Fruit fly (Drosophila melanogaster) whole organism, prepupa: ENCODE measurements around the gene CG6470.

Source experiments
- Blimp-1 ChIP-seq: fragments of 200-800 bp; sonication (Bioruptor generic); optimal IDR thresholded peaks from 3 replicates; lab custom pipeline; 2017; ENCODE audit warnings: missing biosample characterization, missing genetic modification characterization, mild to moderate bottlenecking, moderate library complexity, missing genetic modification reagents
- CG10631 ChIP-seq: fragments of 200-800 bp; sonication (Bioruptor generic); optimal IDR thresholded peaks from 2 replicates; lab custom pipeline; 2016; ENCODE audit warnings: missing biosample characterization, missing genetic modification characterization
- CG10669 ChIP-seq: fragments of 200-800 bp; sonication (Bioruptor generic); optimal IDR thresholded peaks from 3 replicates; lab custom pipeline; 2018; ENCODE audit warnings: missing biosample characterization, mild to moderate bottlenecking, missing genetic modification characterization, moderate library complexity
- CG11294 ChIP-seq: fragments of 200-800 bp; sonication (Bioruptor generic); IDR thresholded peaks from 2 replicates; pipeline ENCODE4 v1.3.6; 2022; ENCODE audit warnings: missing biosample characterization, missing genetic modification characterization
- CG11902 ChIP-seq: fragments of 200-800 bp; sonication (Bioruptor generic); optimal IDR thresholded peaks from 3 replicates; lab custom pipeline; 2016; ENCODE audit warnings: missing biosample characterization, missing genetic modification characterization
- CG15336 ChIP-seq: fragments of 200-800 bp; sonication (Bioruptor generic); IDR thresholded peaks from 2 replicates; pipeline ENCODE4 v1.3.6; 2022; ENCODE audit warnings: missing biosample characterization, missing genetic modification characterization
- CG1621 ChIP-seq: fragments of 200-800 bp; sonication (Bioruptor generic); optimal IDR thresholded peaks from 3 replicates; lab custom pipeline; 2018; ENCODE audit warnings: missing biosample characterization, mild to moderate bottlenecking, missing genetic modification characterization
- CG16779 ChIP-seq: fragments of 200-800 bp; sonication (Bioruptor generic); optimal IDR thresholded peaks from 3 replicates; lab custom pipeline; 2017; ENCODE audit warnings: missing biosample characterization, mild to moderate bottlenecking, missing genetic modification characterization
- CG3032 ChIP-seq: fragments of 200-800 bp; optimal IDR thresholded peaks from 2 replicates; lab custom pipeline; 2019; ENCODE audit warnings: missing biosample characterization, mild to moderate bottlenecking, missing genetic modification characterization, moderate library complexity
- CG31627 ChIP-seq: fragments of 200-800 bp; sonication (Bioruptor generic); optimal IDR thresholded peaks from 3 replicates; lab custom pipeline; 2016; ENCODE audit warnings: missing biosample characterization, missing genetic modification characterization
- CG32006 ChIP-seq: fragments of 200-800 bp; sonication (Bioruptor generic); optimal IDR thresholded peaks from 3 replicates; lab custom pipeline; 2017; ENCODE audit warnings: missing biosample characterization, mild to moderate bottlenecking, missing genetic modification characterization
- CG34406 ChIP-seq: fragments of 200-800 bp; sonication (Bioruptor generic); optimal IDR thresholded peaks from 3 replicates; lab custom pipeline; 2016; ENCODE audit warnings: missing biosample characterization, missing genetic modification characterization
- CG3919 ChIP-seq: fragments of 200-800 bp; sonication (Bioruptor generic); optimal IDR thresholded peaks from 3 replicates; lab custom pipeline; 2016; ENCODE audit warnings: missing biosample characterization, missing genetic modification characterization
- CG4318 ChIP-seq: fragments of 200-800 bp; sonication (Bioruptor generic); optimal IDR thresholded peaks from 3 replicates; lab custom pipeline; 2017; ENCODE audit warnings: missing biosample characterization, mild to moderate bottlenecking, missing genetic modification characterization
- CG6163 ChIP-seq: fragments of 200-800 bp; sonication (Bioruptor generic); IDR thresholded peaks from 3 replicates; pipeline ENCODE4 v1.3.6; 2022; ENCODE audit warnings: missing biosample characterization, missing genetic modification characterization
- CG6808 ChIP-seq: fragments of 200-800 bp; sonication (Bioruptor generic); optimal IDR thresholded peaks from 3 replicates; lab custom pipeline; 2017; ENCODE audit warnings: missing biosample characterization, missing genetic modification characterization, mild to moderate bottlenecking, moderate library complexity, missing genetic modification reagents
- CG6854 ChIP-seq: fragments of 200-800 bp; sonication (Bioruptor generic); optimal IDR thresholded peaks from 2 replicates; lab custom pipeline; 2017; ENCODE audit warnings: missing biosample characterization, mild to moderate bottlenecking, missing genetic modification characterization
- CG7368 ChIP-seq: fragments of 200-800 bp; sonication (Bioruptor generic); optimal IDR thresholded peaks from 3 replicates; lab custom pipeline; 2016; ENCODE audit warnings: missing biosample characterization, missing genetic modification characterization
- CG8119 ChIP-seq: fragments of 200-800 bp; sonication (Bioruptor generic); IDR thresholded peaks from 3 replicates; pipeline ENCODE4 v1.3.6; 2022; ENCODE audit warnings: missing biosample characterization, missing genetic modification characterization
- CG8319 ChIP-seq: fragments of 200-800 bp; sonication (Bioruptor generic); optimal IDR thresholded peaks from 3 replicates; lab custom pipeline; 2016; ENCODE audit warnings: missing biosample characterization, missing genetic modification characterization
- CG8632 ChIP-seq: fragments of 200-800 bp; sonication (Bioruptor generic); optimal IDR thresholded peaks from 3 replicates; lab custom pipeline; 2016; ENCODE audit warnings: missing biosample characterization, missing genetic modification characterization
- CG9139 ChIP-seq: fragments of 200-800 bp; sonication (Bioruptor generic); optimal IDR thresholded peaks from 3 replicates; lab custom pipeline; 2017; ENCODE audit warnings: missing biosample characterization, mild to moderate bottlenecking, missing genetic modification characterization
- Eip78C ChIP-seq: fragments of 200-800 bp; sonication (Bioruptor generic); peaks from one replicate; lab custom pipeline; 2016; ENCODE audit warnings: missing biosample characterization, missing genetic modification characterization
- Eip93F ChIP-seq: fragments of 200-800 bp; sonication (Bioruptor generic); optimal IDR thresholded peaks from 2 replicates; lab custom pipeline; 2016; ENCODE audit warnings: missing biosample characterization, mild to moderate bottlenecking, missing genetic modification characterization
- Ets21C ChIP-seq: fragments of 200-800 bp; sonication (Bioruptor generic); optimal IDR thresholded peaks from 3 replicates; lab custom pipeline; 2016; ENCODE audit warnings: missing biosample characterization, missing genetic modification characterization
- Ets96B ChIP-seq: fragments of 200-800 bp; optimal IDR thresholded peaks from 2 replicates; lab custom pipeline; 2019; ENCODE audit warnings: missing biosample characterization, mild to moderate bottlenecking, missing genetic modification characterization, moderate library complexity
- Gug ChIP-seq: fragments of 200-800 bp; sonication (Bioruptor generic); IDR thresholded peaks from 2 replicates; pipeline ENCODE4 v1.3.6; 2022; ENCODE audit warnings: missing biosample characterization, missing genetic modification characterization
- Hr38 ChIP-seq: sonication (Bioruptor generic); optimal IDR thresholded peaks from 2 replicates; lab custom pipeline; 2016; ENCODE audit warnings: missing biosample characterization, missing genetic modification characterization
- Hr39 ChIP-seq: fragments of 200-800 bp; sonication (Bioruptor generic); optimal IDR thresholded peaks from 2 replicates; lab custom pipeline; 2016; ENCODE audit warnings: missing biosample characterization, missing genetic modification characterization
- Hr4 ChIP-seq: fragments of 200-800 bp; sonication (Bioruptor generic); optimal IDR thresholded peaks from 3 replicates; lab custom pipeline; 2016; ENCODE audit warnings: missing biosample characterization, missing genetic modification characterization
- Lpt ChIP-seq: fragments of 200-800 bp; sonication (Bioruptor generic); optimal IDR thresholded peaks from 3 replicates; lab custom pipeline; 2016; ENCODE audit warnings: missing biosample characterization, missing genetic modification characterization
- OdsH ChIP-seq: fragments of 200-800 bp; sonication (Bioruptor generic); optimal IDR thresholded peaks from 3 replicates; lab custom pipeline; 2016; ENCODE audit warnings: missing biosample characterization, missing genetic modification characterization
- Smox ChIP-seq: fragments of 200-800 bp; sonication (Bioruptor generic); optimal IDR thresholded peaks from 3 replicates; lab custom pipeline; 2016; ENCODE audit warnings: missing biosample characterization, missing genetic modification characterization
- Sox102F ChIP-seq: fragments of 200-800 bp; sonication (Bioruptor generic); optimal IDR thresholded peaks from 2 replicates; lab custom pipeline; 2016; ENCODE audit warnings: missing biosample characterization, mild to moderate bottlenecking, missing genetic modification characterization
- Sox14 ChIP-seq: fragments of 200-800 bp; sonication (Bioruptor generic); optimal IDR thresholded peaks from 3 replicates; lab custom pipeline; 2016; ENCODE audit warnings: missing biosample characterization, missing genetic modification characterization
- achi ChIP-seq: fragments of 200-800 bp; sonication (Bioruptor generic); optimal IDR thresholded peaks from 3 replicates; lab custom pipeline; 2016; ENCODE audit warnings: missing biosample characterization, missing genetic modification characterization
- acj6 ChIP-seq: fragments of 200-800 bp; sonication (Bioruptor generic); optimal IDR thresholded peaks from 3 replicates; lab custom pipeline; 2016; ENCODE audit warnings: missing biosample characterization, missing genetic modification characterization
- dsx ChIP-seq: fragments of 200-800 bp; optimal IDR thresholded peaks from 3 replicates; lab custom pipeline; 2019; ENCODE audit warnings: missing biosample characterization, mild to moderate bottlenecking, missing genetic modification characterization, moderate library complexity; ENCODE audit not compliant: poor library complexity, severe bottlenecking
- eg ChIP-seq: fragments of 200-800 bp; sonication (Bioruptor generic); IDR thresholded peaks from 3 replicates; pipeline ENCODE4 v1.3.6; 2022; ENCODE audit warnings: missing biosample characterization, missing genetic modification characterization
- fd59A ChIP-seq: fragments of 200-800 bp; sonication (Bioruptor generic); optimal IDR thresholded peaks from 2 replicates; lab custom pipeline; 2017; ENCODE audit warnings: missing biosample characterization, mild to moderate bottlenecking, missing genetic modification characterization, missing genetic modification reagents
- fd85E ChIP-seq: fragments of 200-800 bp; sonication (Bioruptor generic); optimal IDR thresholded peaks from 3 replicates; lab custom pipeline; 2016; ENCODE audit warnings: missing biosample characterization, missing genetic modification characterization
- fkh ChIP-seq: fragments of 200-800 bp; sonication (Bioruptor generic); optimal IDR thresholded peaks from 3 replicates; lab custom pipeline; 2017; ENCODE audit warnings: missing biosample characterization, mild to moderate bottlenecking, missing genetic modification characterization, moderate library complexity
- lz ChIP-seq: fragments of 200-800 bp; sonication (Bioruptor generic); optimal IDR thresholded peaks from 3 replicates; lab custom pipeline; 2016; ENCODE audit warnings: missing biosample characterization, missing genetic modification characterization
- net ChIP-seq: fragments of 200-800 bp; sonication (Bioruptor generic); optimal IDR thresholded peaks from 3 replicates; lab custom pipeline; 2016; ENCODE audit warnings: missing biosample characterization, missing genetic modification characterization
- pdm3 ChIP-seq: fragments of 200-800 bp; sonication (Bioruptor generic); optimal IDR thresholded peaks from 3 replicates; lab custom pipeline; 2016; ENCODE audit warnings: missing biosample characterization, missing genetic modification characterization
- salr ChIP-seq, 2 experiments: fragments of 200-800 bp; sonication (Bioruptor generic); optimal IDR thresholded peaks; 3 replicates each; lab custom pipeline; 2016 to 2018; ENCODE audit warnings: missing biosample characterization in 2 of 2, missing genetic modification characterization in 2 of 2, mild to moderate bottlenecking in 1 of 2
- spab ChIP-seq: fragments of 200-800 bp; sonication (Bioruptor generic); optimal IDR thresholded peaks from 2 replicates; lab custom pipeline; 2017; ENCODE audit warnings: missing biosample characterization, mild to moderate bottlenecking, missing genetic modification characterization, missing genetic modification reagents
- svp ChIP-seq: fragments of 200-800 bp; sonication (Bioruptor generic); peaks from one replicate; lab custom pipeline; 2016; ENCODE audit warnings: missing biosample characterization, missing genetic modification characterization
- vri ChIP-seq: fragments of 200-800 bp; sonication (Bioruptor generic); optimal IDR thresholded peaks from 3 replicates; lab custom pipeline; 2016; ENCODE audit warnings: missing biosample characterization, mild to moderate bottlenecking, missing genetic modification characterization

The CG6470 gene

dm6 chrX:18489509-18489908 lies 25.2 kb downstream of the CG6470 start, which contains the start of gene CG15046 (continued):
- no peak for TF ChIP-seq Sox102F (GFP tag; lab: Kevin White, UChicago)
- TF ChIP-seq Lpt (GFP tag; lab: Kevin White, UChicago) = no peak
- TF ChIP-seq fd85E (GFP tag; lab: Kevin White, UChicago) = no peak
- no peak for TF ChIP-seq CG6808 (GFP tag; lab: Kevin White, UChicago)
- TF ChIP-seq CG10669 (GFP tag; lab: Kevin White, UChicago) = no peak
- no peak for TF ChIP-seq CG6854 (GFP tag; lab: Kevin White, UChicago)
- TF ChIP-seq CG16779 (tag; lab: Kevin White, UChicago) = no peak
- TF ChIP-seq svp (GFP tag; lab: Kevin White, UChicago) = peak; percentile 56
- TF ChIP-seq CG9139 = no peak
- TF ChIP-seq CG8319 (GFP tag; lab: Kevin White, UChicago) = no peak
- TF ChIP-seq, all 60 proteins: peak for 7

- TF ChIP-seq Gug (GFP tag; lab: Robert Waterston, UW) (no peak), Sox14 (GFP tag; lab: Kevin White, UChicago) (no peak), spab (GFP tag; lab: Kevin White, UChicago) (no peak), Eip78C (no peak), lz (no peak), acj6 (no peak), CG15336 (no peak), CG6854 (GFP tag; lab: Kevin White, UChicago) (no peak), CG11294 (GFP tag; lab: Robert Waterston, UW) (no peak; the same call in 1 of the 2 replicates), Hr4 (GFP tag; lab: Kevin White, UChicago) (peak; percentile 26), CG3032 (tag; lab: Kevin White, UChicago) (no peak), CG31627 (GFP tag; lab: Kevin White, UChicago) (no peak), CG9139 (peak; percentile 20), Hr38 (no peak), CG8632 (no peak), CG4318 (GFP tag; lab: Kevin White, UChicago) (no peak), salr (GFP tag; optimal IDR thresholded peaks at IDR 0.05; lab: Kevin White, UChicago) (no peak), net (GFP tag; lab: Kevin White, UChicago) (peak; percentile 12), eg (GFP tag; lab: Robert Waterston, UW) (no peak), CG8319 (GFP tag; lab: Kevin White, UChicago) (no peak), vri (GFP tag; lab: Kevin White, UChicago) (no peak), fkh (GFP tag; lab: Kevin White, UChicago) (no peak), Eip93F (GFP tag; lab: Kevin White, UChicago) (no peak), CG34406 (GFP tag; lab: Kevin White, UChicago) (peak; percentile 2), svp (GFP tag; lab: Kevin White, UChicago) (peak; percentile 98), CG32006 (GFP tag; lab: Kevin White, UChicago) (peak; percentile 41), CG7368 (GFP tag; lab: Kevin White, UChicago) (no peak), CG1621 (tag; lab: Kevin White, UChicago) (peak; percentile 67), fd85E (GFP tag; lab: Kevin White, UChicago) (no peak), CG10631 (GFP tag; lab: Kevin White, UChicago) (no peak), CG6163 (GFP tag; lab: Robert Waterston, UW) (no peak), OdsH (GFP tag; lab: Kevin White, UChicago) (no peak), fd59A (no peak), Smox (GFP tag; lab: Kevin White, UChicago) (no peak), dsx (GFP tag; lab: Kevin White, UChicago) (no peak), Ets96B (no peak), achi (no peak), Sox102F (GFP tag; lab: Kevin White, UChicago) (no peak), CG8119 (no peak), Ets21C (GFP tag; lab: Kevin White, UChicago) (no peak), CG3919 (GFP tag; lab: Kevin White, UChicago) (no peak), Blimp-1 (GFP tag; lab: Kevin White, UChicago) (no peak), pdm3 (no peak), CG11902 (no peak), Hr39 (GFP tag; lab: Kevin White, UChicago) (no peak)
Measured at dm6 chrX:18486356-18487059, 28.2 kb downstream of the CG6470 start, which contains the start of gene psh. TSS of gene psh (minus strand) at chrX:18486921.
